Fruit fly (Drosophila melanogaster) whole organism, wandering third instar larva: ENCODE measurements around the gene Grx3.
A peak's percentile ranks its signal among the peaks of the same experiment; 100 is the strongest.

ENCODE experiments used
- CG32264 ChIP-seq: fragments of 200-800 bp; sonication (Bioruptor generic); optimal IDR thresholded peaks from 2 replicates; lab custom pipeline; 2016; ENCODE audit warnings: missing biosample characterization, missing genetic modification characterization
- CG9705 ChIP-seq: fragments of 200-800 bp; sonication (Bioruptor generic); optimal IDR thresholded peaks from 2 replicates; lab custom pipeline; 2018; ENCODE audit warnings: missing biosample characterization, mild to moderate bottlenecking, missing genetic modification characterization
- Dfd ChIP-seq: fragments of >200 bp; optimal IDR thresholded peaks from 2 replicates; lab custom pipeline; 2017; ENCODE audit warnings: missing biosample characterization, missing genetic modification characterization
- Dif ChIP-seq: fragments of 200-275, 200-300 bp; sonication (Bioruptor generic); optimal IDR thresholded peaks from 2 replicates; lab custom pipeline; 2018; ENCODE audit warnings: missing biosample characterization, missing genetic modification characterization; ENCODE audit not compliant: partially characterized antibody
- GATAd ChIP-seq: sonication (Bioruptor generic); optimal IDR thresholded peaks from 2 replicates; lab custom pipeline; 2016; ENCODE audit warnings: missing biosample characterization, missing genetic modification characterization
- HLH106 ChIP-seq: fragments of 200-800 bp; optimal IDR thresholded peaks from 3 replicates; lab custom pipeline; 2019; ENCODE audit warnings: missing biosample characterization, mild to moderate bottlenecking, missing genetic modification characterization, moderate library complexity
- Hnf4 ChIP-seq: fragments of 200-800 bp; sonication (Bioruptor generic); optimal IDR thresholded peaks from 2 replicates; lab custom pipeline; 2016; ENCODE audit warnings: missing biosample characterization, mild to moderate bottlenecking, missing genetic modification characterization
- Hr78 ChIP-seq: fragments of >200 bp; optimal IDR thresholded peaks from 2 replicates; lab custom pipeline; 2017; ENCODE audit warnings: missing biosample characterization, missing genetic modification characterization
- Jra ChIP-seq: sonication (Bioruptor generic); optimal IDR thresholded peaks from 2 replicates; lab custom pipeline; 2016; ENCODE audit warnings: missing biosample characterization, missing genetic modification characterization
- Mio ChIP-seq: sonication (Bioruptor generic); optimal IDR thresholded peaks from 2 replicates; lab custom pipeline; 2016; ENCODE audit warnings: missing biosample characterization, missing genetic modification characterization
- Myc ChIP-seq: fragments of >200 bp; optimal IDR thresholded peaks from 2 replicates; lab custom pipeline; 2017
- Rel ChIP-seq, 2 experiments: fragments of 200-800 bp; sonication (Bioruptor generic) in 1 of 2; optimal IDR thresholded peaks; 2 replicates in 1 of 2; 3 replicates in 1 of 2; lab custom pipeline; 2016 to 2019; ENCODE audit warnings: mild to moderate bottlenecking in 2 of 2, missing biosample characterization in 2 of 2, missing genetic modification characterization in 2 of 2, moderate library complexity in 1 of 2
- Sp1 ChIP-seq: fragments of 200-800 bp; sonication (Bioruptor generic); optimal IDR thresholded peaks from 3 replicates; lab custom pipeline; 2019; ENCODE audit warnings: missing biosample characterization, mild to moderate bottlenecking, missing genetic modification characterization, moderate library complexity
- Vsx2 ChIP-seq: fragments of 200-300, 225-300 bp; sonication (Bioruptor generic); optimal IDR thresholded peaks from 2 replicates; lab custom pipeline; 2018; ENCODE audit warnings: missing biosample characterization, missing genetic modification characterization; ENCODE audit not compliant: partially characterized antibody
- br ChIP-seq: fragments of 200-800 bp; sonication (Bioruptor generic); optimal IDR thresholded peaks from 2 replicates; lab custom pipeline; 2016; ENCODE audit warnings: missing biosample characterization, missing genetic modification characterization
- brk ChIP-seq: fragments of 200-800 bp; sonication (Bioruptor generic); optimal IDR thresholded peaks from 2 replicates; lab custom pipeline; 2016; ENCODE audit warnings: missing biosample characterization, mild to moderate bottlenecking, missing genetic modification characterization
- dl ChIP-seq, 2 experiments: fragments of 175-275, 200-275 bp in 1 of 2; fragments of 200-275 bp in 1 of 2; sonication (Bioruptor generic); optimal IDR thresholded peaks; lab custom pipeline; 2018; ENCODE audit warnings: mild to moderate bottlenecking in 2 of 2, missing biosample characterization in 2 of 2, missing genetic modification characterization in 2 of 2, moderate library complexity in 2 of 2; ENCODE audit not compliant: partially characterized antibody in 2 of 2, insufficient read depth in 1 of 2
- dmrt93B ChIP-seq: fragments of 200-800 bp; sonication (Bioruptor generic); optimal IDR thresholded peaks from 2 replicates; lab custom pipeline; 2018; ENCODE audit warnings: missing biosample characterization, mild to moderate bottlenecking, missing genetic modification characterization
- dsf ChIP-seq: sonication (Bioruptor generic); optimal IDR thresholded peaks from 2 replicates; lab custom pipeline; 2016; ENCODE audit warnings: missing biosample characterization, missing genetic modification characterization, borderline replicate concordance
- ey ChIP-seq: fragments of 200-800 bp; sonication (Bioruptor generic); optimal IDR thresholded peaks from 2 replicates; lab custom pipeline; 2016; ENCODE audit warnings: missing biosample characterization, missing genetic modification characterization
- fru ChIP-seq: fragments of 200-800 bp; sonication (Bioruptor generic); optimal IDR thresholded peaks from 3 replicates; lab custom pipeline; 2016; ENCODE audit warnings: missing biosample characterization, mild to moderate bottlenecking, missing genetic modification characterization
- h ChIP-seq: fragments of 200-800 bp; sonication (Bioruptor generic); optimal IDR thresholded peaks from 3 replicates; lab custom pipeline; 2016; ENCODE audit warnings: missing biosample characterization, mild to moderate bottlenecking, missing genetic modification characterization
- jim ChIP-seq: fragments of 175-275, 200-325 bp; sonication (Bioruptor generic); optimal IDR thresholded peaks from 2 replicates; lab custom pipeline; 2016; ENCODE audit warnings: missing biosample characterization, mild to moderate bottlenecking, missing genetic modification characterization
- lola ChIP-seq: fragments of >200 bp; optimal IDR thresholded peaks from 2 replicates; lab custom pipeline; 2017; ENCODE audit warnings: missing biosample characterization, missing genetic modification characterization
- pan ChIP-seq: fragments of >200 bp; optimal IDR thresholded peaks from 2 replicates; lab custom pipeline; 2017
- psq ChIP-seq: fragments of 200-800 bp; sonication (Bioruptor generic); optimal IDR thresholded peaks from 3 replicates; lab custom pipeline; 2017; ENCODE audit warnings: missing biosample characterization, mild to moderate bottlenecking, missing genetic modification characterization, moderate library complexity
- sage ChIP-seq: fragments of 200-800 bp; sonication (Bioruptor generic); optimal IDR thresholded peaks from 2 replicates; lab custom pipeline; 2016; ENCODE audit warnings: missing biosample characterization, mild to moderate bottlenecking, missing genetic modification characterization
- sv ChIP-seq: fragments of 200-800 bp; sonication (Bioruptor generic); optimal IDR thresholded peaks from 3 replicates; lab custom pipeline; 2016; ENCODE audit warnings: missing biosample characterization, missing genetic modification characterization
- tai ChIP-seq: sonication (Bioruptor generic); optimal IDR thresholded peaks from 2 replicates; lab custom pipeline; 2016; ENCODE audit warnings: missing biosample characterization, missing genetic modification characterization
- usp ChIP-seq: fragments of >200 bp; optimal IDR thresholded peaks from 2 replicates; lab custom pipeline; 2017; ENCODE audit warnings: missing biosample characterization, missing genetic modification characterization
- woc ChIP-seq: sonication (Bioruptor generic); optimal IDR thresholded peaks from 2 replicates; lab custom pipeline; 2016; ENCODE audit warnings: missing biosample characterization, mild to moderate bottlenecking, missing genetic modification characterization

The Grx3 gene

dm6 chr2L:13332736-13333135, 33.5 kb upstream of the Grx3 start:
- TF ChIP-seq brk (GFP tag; lab: Kevin White, UChicago) (no peak), ey (GFP tag; lab: Kevin White, UChicago) (no peak), CG32264 (no peak), psq (GFP tag; lab: Kevin White, UChicago) (no peak), jim (GFP tag; lab: Kevin White, UChicago) (no peak), sage (GFP tag; lab: Kevin White, UChicago) (no peak), Rel (GFP tag; optimal IDR thresholded peaks at IDR 0.05; lab: Kevin White, UChicago) (no peak), Rel (tag; optimal IDR thresholded peaks at IDR 0.05; lab: Kevin White, UChicago) (no peak), dsf (GFP tag; lab: Kevin White, UChicago) (no peak), pan (lab: Kevin White, UChicago) (no peak), Dfd (GFP tag; lab: Kevin White, UChicago) (no peak), dmrt93B (GFP tag; lab: Kevin White, UChicago) (no peak), dl (GFP tag; optimal IDR thresholded peaks at IDR 0.05; lab: Kevin White, UChicago; ENCODE audit: insufficient read depth in 1 of 2, partially characterized antibody in 2 of 2) (no peak), Mio (GFP tag; lab: Kevin White, UChicago) (no peak), HLH106 (no peak)
- TF ChIP-seq, all 38 proteins: peak for 0

- TF ChIP-seq h (GFP tag; lab: Kevin White, UChicago): no peak
- no peak for TF ChIP-seq Vsx2 (GFP tag; lab: Kevin White, UChicago)
- TF ChIP-seq woc: no peak
- no peak for TF ChIP-seq GATAd
Measured at dm6 chr2L:13347473-13347872, 18.8 kb upstream of the Grx3 start, which contains the start of gene CG16826. TSS of gene CG16826 (plus strand) at chr2L:13347773.

dm6 chr2L:13349237-13349902, 16.9 kb upstream of the Grx3 start:
- TF ChIP-seq Myc (lab: Kevin White, UChicago): peak; percentile 37
- no peak for TF ChIP-seq jim (GFP tag; lab: Kevin White, UChicago)
- TF ChIP-seq Hr78: no peak

- TF ChIP-seq Dif (GFP tag; lab: Kevin White, UChicago) (no peak), CG9705 (GFP tag; lab: Kevin White, UChicago) (no peak), dmrt93B (GFP tag; lab: Kevin White, UChicago) (no peak), Jra (no peak), ey (GFP tag; lab: Kevin White, UChicago) (no peak), lola (no peak), sv (GFP tag; lab: Kevin White, UChicago) (no peak), Dfd (GFP tag; lab: Kevin White, UChicago) (no peak), Sp1 (GFP tag; lab: Kevin White, UChicago) (no peak), brk (GFP tag; lab: Kevin White, UChicago) (no peak), br (GFP tag; lab: Kevin White, UChicago) (no peak)
Measured at dm6 chr2L:13354580-13355347, 11.5 kb upstream of the Grx3 start, which contains the start of gene CG9395. TSS of gene CG9395 (minus strand) at chr2L:13355073.

dm6 chr2L:13361465-13361864, 4.8 kb upstream of the Grx3 start, which contains the start of gene CG9377:
TSS of gene CG9377 (minus strand) at chr2L:13361565.
- no peak for TF ChIP-seq CG9705 (GFP tag; lab: Kevin White, UChicago)
- no peak for TF ChIP-seq fru
- no peak for TF ChIP-seq Rel (GFP tag; optimal IDR thresholded peaks at IDR 0.05; lab: Kevin White, UChicago)
- TF ChIP-seq Rel (tag; optimal IDR thresholded peaks at IDR 0.05; lab: Kevin White, UChicago): no peak
- no peak for TF ChIP-seq Hnf4 (GFP tag; lab: Kevin White, UChicago)
- no peak for TF ChIP-seq HLH106
- TF ChIP-seq brk (GFP tag; lab: Kevin White, UChicago): no peak
- TF ChIP-seq tai (GFP tag; lab: Kevin White, UChicago): no peak
- no peak for TF ChIP-seq Mio (GFP tag; lab: Kevin White, UChicago)
- no peak for TF ChIP-seq usp (GFP tag; lab: Kevin White, UChicago)
- TF ChIP-seq CG32264: no peak
